Fruit fly (Drosophila melanogaster): ENCODE data around the gene RagA-B.

The RagA-B gene

DNA sequence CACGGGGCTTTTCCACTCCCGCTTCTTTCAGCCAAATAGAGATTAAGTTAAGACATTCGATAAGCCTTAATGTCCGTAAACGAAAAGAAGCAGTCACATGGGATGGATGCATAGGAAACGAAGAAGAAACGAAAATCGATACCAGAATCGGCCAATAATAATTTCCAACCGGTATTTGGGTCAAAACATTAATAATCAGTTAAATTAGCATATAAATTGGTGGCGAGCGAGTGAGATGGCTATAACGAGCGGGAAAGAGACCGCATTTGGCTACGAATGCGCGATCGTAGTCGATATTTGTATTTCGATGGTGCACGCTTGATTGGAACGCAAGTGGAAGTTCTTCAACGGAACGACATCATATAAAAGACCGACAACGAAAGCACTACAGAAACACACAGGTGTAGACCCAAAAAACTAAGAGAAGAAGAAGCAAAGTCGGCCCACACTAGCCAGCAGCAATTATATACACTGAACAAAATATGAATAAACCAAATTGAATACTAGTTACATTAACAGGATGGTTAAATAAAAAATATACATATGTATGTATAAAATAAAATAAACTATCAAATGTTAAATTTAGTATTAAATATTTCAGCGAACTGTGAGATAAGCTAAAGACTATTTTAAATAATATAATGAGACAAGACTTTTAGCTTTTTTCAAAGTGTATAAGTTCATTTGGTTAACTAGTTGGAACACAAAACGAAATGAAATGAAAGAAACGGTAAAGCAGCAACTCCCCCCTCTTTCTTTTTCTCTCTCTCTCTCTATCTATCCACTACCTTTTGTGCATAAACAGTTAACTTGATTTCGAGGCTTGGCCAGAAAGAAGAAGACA, 29.4 kb downstream of the RagA-B start (continued):
- no peak for TF ChIP-seq pb (GFP tag; optimal IDR thresholded peaks at IDR 0.05)
- TF ChIP-seq CG12659 (GFP tag; optimal IDR thresholded peaks at IDR 0.05): peak; percentile 45
- TF ChIP-seq Nf-YA (GFP tag; IDR thresholded peaks at IDR 0.05): no peak
- no peak for TF ChIP-seq schlank (tag; optimal IDR thresholded peaks at IDR 0.05)
- peak; percentile 60; the same call in 1 of the 2 replicates for TF ChIP-seq CG32767 (GFP tag; IDR thresholded peaks at IDR 0.05)
- TF ChIP-seq CG32532 (GFP tag; IDR thresholded peaks at IDR 0.05): no peak
- TF ChIP-seq Xrp1 (GFP tag; IDR thresholded peaks at IDR 0.05): peak; percentile 59
- TF ChIP-seq CG32772 (GFP tag; IDR thresholded peaks at IDR 0.05): peak; percentile 42; the same call in 1 of the 2 replicates
- no peak for TF ChIP-seq CG11504 (tag; optimal IDR thresholded peaks at IDR 0.05)
- peak; percentile 58 for TF ChIP-seq CG4424 (GFP tag; optimal IDR thresholded peaks at IDR 0.05)
- no peak for TF ChIP-seq CG10321 (GFP tag; IDR thresholded peaks at IDR 0.05)
- no peak for TF ChIP-seq ftz-f1 (GFP tag; optimal IDR thresholded peaks at IDR 0.05)
- TF ChIP-seq nmo (GFP tag; optimal IDR thresholded peaks at IDR 0.05): peak; percentile 77
- no peak for TF ChIP-seq Side (GFP tag; optimal IDR thresholded peaks at IDR 0.05)

- TF ChIP-seq CG15514 (GFP tag; optimal IDR thresholded peaks at IDR 0.05) (no peak), pros (GFP tag; optimal IDR thresholded peaks at IDR 0.05) (peak; percentile 86), PHDP (tag; optimal IDR thresholded peaks at IDR 0.05) (no peak), CG31365 (tag; optimal IDR thresholded peaks at IDR 0.05) (no peak), CG30403 (GFP tag; optimal IDR thresholded peaks at IDR 0.05) (no peak), fru (optimal IDR thresholded peaks at IDR 0.05) (no peak), fd3F (GFP tag; optimal IDR thresholded peaks at IDR 0.05) (no peak), lov (optimal IDR thresholded peaks at IDR 0.05) (no peak), lov (GFP tag; IDR thresholded peaks at IDR 0.05) (no peak), cg (GFP tag; optimal IDR thresholded peaks at IDR 0.05) (peak; percentile 71), ken (GFP tag; IDR thresholded peaks at IDR 0.05) (no peak), CG11723 (GFP tag; optimal IDR thresholded peaks at IDR 0.05) (no peak), Hr3 (GFP tag; optimal IDR thresholded peaks at IDR 0.05) (no peak), CG2199 (GFP tag; IDR thresholded peaks at IDR 0.05) (peak; percentile 62; the same call in 1 of the 3 replicates), Lim3 (GFP tag; IDR thresholded peaks at IDR 0.05) (no peak), oc (tag; optimal IDR thresholded peaks at IDR 0.05) (peak; percentile 27), CG3163 (GFP tag; optimal IDR thresholded peaks at IDR 0.05) (no peak), CG7372 (GFP tag; IDR thresholded peaks at IDR 0.05) (no peak), CG17328 (GFP tag; IDR thresholded peaks at IDR 0.05) (no peak), lola (GFP tag; optimal IDR thresholded peaks at IDR 0.05) (no peak), CG12659 (GFP tag; optimal IDR thresholded peaks at IDR 0.05) (no peak), CG13424 (tag; optimal IDR thresholded peaks at IDR 0.05) (no peak), Ets97D (GFP tag; optimal IDR thresholded peaks at IDR 0.05) (no peak), Med (GFP tag) (peak; percentile 20), insv (GFP tag; optimal IDR thresholded peaks at IDR 0.05) (no peak), Hmr (GFP tag; optimal IDR thresholded peaks at IDR 0.05) (no peak), crp (GFP tag; optimal IDR thresholded peaks at IDR 0.05) (no peak), CG34224 (GFP tag; IDR thresholded peaks at IDR 0.05; ENCODE audit: partially characterized antibody) (no peak), dmrt11E (tag; optimal IDR thresholded peaks at IDR 0.05) (no peak), sd (tag; optimal IDR thresholded peaks at IDR 0.05) (peak; percentile 66), grn (GFP tag; optimal IDR thresholded peaks at IDR 0.05) (no peak), dan (GFP tag; IDR thresholded peaks at IDR 0.05) (no peak), Rfx (GFP tag; IDR thresholded peaks at IDR 0.05) (no peak), CG10543 (GFP tag; optimal IDR thresholded peaks at IDR 0.05) (no peak), NK7.1 (GFP tag; optimal IDR thresholded peaks at IDR 0.05) (no peak)
Observed at dm6 chr3R:8949334-8950066, 34.6 kb downstream of the RagA-B start.
